Fruit fly (Drosophila melanogaster): Measurements from ENCODE around the gene CG12877.

Gene CG12877

dm6 chr3R:27706581-27707181 is at the start of gene CG12877, which contains the start of gene CROT (continued):
- TF ChIP-seq CG4282 (GFP tag; optimal IDR thresholded peaks at IDR 0.05) (no peak), corto (GFP tag; optimal IDR thresholded peaks at IDR 0.05) (peak; percentile 4), CG18011 (GFP tag; optimal IDR thresholded peaks at IDR 0.05) (peak; percentile 76), knrl (GFP tag; IDR thresholded peaks at IDR 0.05; ENCODE audit: partially characterized antibody) (peak; percentile 23; the same call in 1 of the 3 replicates), so (GFP tag; IDR thresholded peaks at IDR 0.05) (peak; percentile 67; the same call in 1 of the 3 replicates), wek (GFP tag; optimal IDR thresholded peaks at IDR 0.05) (peak; percentile 2), CG14050 (GFP tag; IDR thresholded peaks at IDR 0.05) (peak; percentile 42; the same call in 1 of the 3 replicates), Sin3A (optimal IDR thresholded peaks at IDR 0.05) (peak; percentile 26), CG14667 (GFP tag; IDR thresholded peaks at IDR 0.05) (peak; percentile 36; the same call in 1 of the 2 replicates), CG8478 (optimal IDR thresholded peaks at IDR 0.05) (no peak), Nf-YA (GFP tag; IDR thresholded peaks at IDR 0.05) (0 out of 2 replicates have a peak, but pooled peaks have one; percentile 60), CG2199 (GFP tag; IDR thresholded peaks at IDR 0.05) (no peak), CG16779 (GFP tag; IDR thresholded peaks at IDR 0.05) (no peak), gt (GFP tag; IDR thresholded peaks at IDR 0.05) (no peak), CG12659 (GFP tag; optimal IDR thresholded peaks at IDR 0.05) (peak; percentile 86), dmrt99B (tag; optimal IDR thresholded peaks at IDR 0.05) (peak; percentile 78), CG15479 (GFP tag; optimal IDR thresholded peaks at IDR 0.05) (no peak), CG12391 (tag; optimal IDR thresholded peaks at IDR 0.05) (peak; percentile 89), pros (GFP tag; optimal IDR thresholded peaks at IDR 0.05) (no peak), fu2 (GFP tag; optimal IDR thresholded peaks at IDR 0.05) (peak; percentile 15), ash1 (GFP tag; optimal IDR thresholded peaks at IDR 0.05) (no peak), CG7839 (tag; optimal IDR thresholded peaks at IDR 0.05) (peak; percentile 82), CG4820 (GFP tag; optimal IDR thresholded peaks at IDR 0.05) (peak; percentile 75), CG18262 (tag; optimal IDR thresholded peaks at IDR 0.05) (peak; percentile 99), ewg (GFP tag; optimal IDR thresholded peaks at IDR 0.05) (peak; percentile 69), onecut (GFP tag; IDR thresholded peaks at IDR 0.05) (peak; percentile 42), Deaf1 (tag; optimal IDR thresholded peaks at IDR 0.05) (peak; percentile 27), CG10366 (GFP tag; IDR thresholded peaks at IDR 0.05) (peak; percentile 76), Max (GFP tag; optimal IDR thresholded peaks at IDR 0.05) (peak; percentile 83), CG10979 (tag; optimal IDR thresholded peaks at IDR 0.05) (peak; percentile 62), dati (GFP tag; IDR thresholded peaks at IDR 0.05) (no peak), CG11504 (tag; optimal IDR thresholded peaks at IDR 0.05) (peak; percentile 83), Mad (GFP tag; optimal IDR thresholded peaks at IDR 0.05) (peak; percentile 55), gcm2 (GFP tag; optimal IDR thresholded peaks at IDR 0.05) (no peak), amos (GFP tag; IDR thresholded peaks at IDR 0.05; ENCODE audit: partially characterized antibody) (no peak), CG2129 (GFP tag; IDR thresholded peaks at IDR 0.05; ENCODE audit: partially characterized antibody) (no peak), stwl (tag; optimal IDR thresholded peaks at IDR 0.05) (peak; percentile 75), mirr (GFP tag; optimal IDR thresholded peaks at IDR 0.05) (peak; percentile 11)

dm6 chr3R:27660127-27660579 is 46.7 kb upstream of the CG12877 start, which contains the start of gene Mlc1:
TSS of gene Mlc1 (minus strand) at chr3R:27660177.
- TF ChIP-seq pzg (GFP tag; optimal IDR thresholded peaks at IDR 0.05) (no peak), kay (GFP tag; optimal IDR thresholded peaks at IDR 0.05) (no peak), CG7963 (GFP tag; IDR thresholded peaks at IDR 0.05; ENCODE audit: partially characterized antibody) (no peak), MESR4 (GFP tag; optimal IDR thresholded peaks at IDR 0.05) (no peak), CG12236 (GFP tag; optimal IDR thresholded peaks at IDR 0.05) (no peak), Hey (tag; optimal IDR thresholded peaks at IDR 0.05) (no peak), CG15479 (GFP tag; optimal IDR thresholded peaks at IDR 0.05) (no peak), HmgD (GFP tag; optimal IDR thresholded peaks at IDR 0.05) (no peak), Ets97D (GFP tag; optimal IDR thresholded peaks at IDR 0.05) (no peak), ssp (GFP tag; IDR thresholded peaks at IDR 0.05) (no peak), row (GFP tag; IDR thresholded peaks at IDR 0.05) (no peak), cg (GFP tag; optimal IDR thresholded peaks at IDR 0.05) (peak; percentile 50), wek (GFP tag; optimal IDR thresholded peaks at IDR 0.05) (no peak), CG10274 (GFP tag; optimal IDR thresholded peaks at IDR 0.05) (no peak), CG10543 (GFP tag; optimal IDR thresholded peaks at IDR 0.05) (peak; percentile 29), Sox100B (GFP tag; optimal IDR thresholded peaks at IDR 0.05) (no peak)

Data from whole organism, embryonic.